Worm (Caenorhabditis elegans) whole organism, L3 larva: ENCODE measurements around the gene mev-1.

Experiments used
- R02D3.7 ChIP-seq: fragments of 150-350 bp; optimal IDR thresholded peaks from 2 replicates; lab custom pipeline; 2014; ENCODE audit warnings: missing biosample characterization, missing genetic modification characterization
- ZK546.5 ChIP-seq: sonication (generic microtip); optimal IDR thresholded peaks from 2 replicates; lab custom pipeline; 2017; ENCODE audit warnings: missing biosample characterization, missing genetic modification characterization
- ama-1 ChIP-seq: fragments of 150-350 bp; optimal IDR thresholded peaks from 2 replicates; lab custom pipeline; 2018
- ceh-16 ChIP-seq: sonication (generic microtip); optimal IDR thresholded peaks from 2 replicates; lab custom pipeline; 2017; ENCODE audit warnings: missing biosample characterization, missing genetic modification characterization
- ceh-9 ChIP-seq: sonication (generic microtip); optimal IDR thresholded peaks from 2 replicates; lab custom pipeline; 2018; ENCODE audit warnings: missing biosample characterization, missing genetic modification characterization
- egl-27 ChIP-seq: sonication (generic microtip); optimal IDR thresholded peaks from 4 replicates; lab custom pipeline; 2017; ENCODE audit warnings: missing biosample characterization, missing genetic modification reagents, missing genetic modification characterization
- eor-1 ChIP-seq, 2 experiments: fragments of 150-350 bp; optimal IDR thresholded peaks; 2 replicates each; lab custom pipeline; 2014 to 2018; ENCODE audit warnings: missing biosample characterization in 2 of 2, missing genetic modification characterization in 2 of 2
- fkh-10 ChIP-seq: sonication (generic microtip); optimal IDR thresholded peaks from 2 replicates; lab custom pipeline; 2017; ENCODE audit warnings: missing biosample characterization, missing genetic modification reagents, missing genetic modification characterization
- nhr-67 ChIP-seq: fragments of 150-350 bp; optimal IDR thresholded peaks from 2 replicates; lab custom pipeline; 2014; ENCODE audit warnings: missing biosample characterization, missing genetic modification characterization
- snpc-4 ChIP-seq: fragments of 150-350 bp; optimal IDR thresholded peaks from 2 replicates; lab custom pipeline; 2014; ENCODE audit warnings: missing biosample characterization, missing genetic modification characterization
- tbx-2 ChIP-seq: sonication (generic microtip); optimal IDR thresholded peaks from 2 replicates; lab custom pipeline; 2016; ENCODE audit warnings: mild to moderate bottlenecking, missing genetic modification characterization, missing compliant biosample characterization
- zag-1 ChIP-seq: fragments of 150-350 bp; optimal IDR thresholded peaks from 2 replicates; lab custom pipeline; 2014; ENCODE audit warnings: missing biosample characterization, missing genetic modification characterization

DNA sequence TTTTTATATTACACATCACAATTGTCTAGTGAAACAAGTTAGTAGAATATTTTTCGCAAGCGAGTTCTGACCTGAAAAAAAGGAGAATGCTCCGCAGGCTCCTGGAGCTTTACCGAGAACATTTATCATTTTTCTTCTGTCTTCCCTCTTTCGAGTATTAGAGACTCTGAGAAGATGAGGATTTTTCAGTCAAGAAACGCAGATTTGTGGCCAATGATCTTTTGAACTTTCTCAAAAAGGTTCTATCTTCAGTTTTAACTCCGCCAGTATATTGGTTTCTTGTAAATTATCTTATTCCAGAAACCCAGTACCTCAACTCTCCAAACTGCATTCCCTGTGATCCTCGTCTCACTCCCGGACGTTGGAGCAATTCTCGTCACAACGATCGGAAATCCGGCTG lies 48.5 kb upstream of the mev-1 start, which contains the start of gene K10G9.2:
- TF ChIP-seq eor-1 (tag; optimal IDR thresholded peaks at IDR 0.05; lab: Kevin White, UChicago) (no peak), ZK546.5 (tag; lab: Kevin White, UChicago) (no peak), tbx-2 (tag; lab: Kevin White, UChicago) (no peak), egl-27 (tag; lab: Kevin White, UChicago) (no peak), fkh-10 (no peak), ama-1 (lab: Kevin White, UChicago) (no peak), zag-1 (tag; lab: Kevin White, UChicago) (no peak), R02D3.7 (tag; lab: Kevin White, UChicago) (no peak), snpc-4 (no peak), nhr-67 (tag; lab: Kevin White, UChicago) (no peak), ceh-16 (tag; lab: Kevin White, UChicago) (no peak), ceh-9 (no peak)
